Worm (Caenorhabditis elegans) whole organism, early embryonic: ENCODE measurements around the gene cth-2.

ENCODE experiments used
- B0310.2 ChIP-seq: sonication (generic microtip); optimal IDR thresholded peaks from 2 replicates; lab custom pipeline; 2016; ENCODE audit warnings: mild to moderate bottlenecking, missing genetic modification characterization, missing compliant biosample characterization
- F13C5.2 ChIP-seq: sonication (generic microtip); optimal IDR thresholded peaks from 2 replicates; lab custom pipeline; 2017; ENCODE audit warnings: mild to moderate bottlenecking, missing genetic modification characterization, inconsistent platforms, missing compliant biosample characterization
- aly-1 ChIP-seq: sonication (generic microtip); optimal IDR thresholded peaks from 2 replicates; lab custom pipeline; 2016; ENCODE audit warnings: missing genetic modification characterization, missing compliant biosample characterization
- ama-1 ChIP-seq: fragments of 150-350 bp; optimal IDR thresholded peaks from 2 replicates; lab custom pipeline; 2014
- ceh-13 ChIP-seq: fragments of 200-800 bp; sonication (Bioruptor generic); optimal IDR thresholded peaks from 2 replicates; lab custom pipeline; 2018; ENCODE audit warnings: mild to moderate bottlenecking, missing genetic modification characterization, missing compliant biosample characterization
- ceh-36 ChIP-seq: sonication (generic microtip); optimal IDR thresholded peaks from 2 replicates; lab custom pipeline; 2016; ENCODE audit warnings: missing genetic modification characterization, inconsistent platforms, missing compliant biosample characterization
- ets-7 ChIP-seq: sonication (generic microtip); optimal IDR thresholded peaks from 2 replicates; lab custom pipeline; 2016; ENCODE audit warnings: missing genotype, missing genetic modification characterization, missing compliant biosample characterization
- flt-1 ChIP-seq: fragments of 200-800 bp; sonication (Bioruptor generic); IDR thresholded peaks from 2 replicates; pipeline ENCODE4 v1.3.6; 2022; ENCODE audit warnings: missing genetic modification characterization, missing compliant biosample characterization
- hmbx-1 ChIP-seq: sonication (generic microtip); optimal IDR thresholded peaks from 2 replicates; lab custom pipeline; 2016; ENCODE audit warnings: mild to moderate bottlenecking, missing genetic modification characterization, missing compliant biosample characterization
- hmg-4 ChIP-seq: fragments of 200-800 bp; sonication (Bioruptor generic); optimal IDR thresholded peaks from 2 replicates; lab custom pipeline; 2018; ENCODE audit warnings: mild to moderate bottlenecking, missing genetic modification characterization, missing compliant biosample characterization
- hnd-1 ChIP-seq: sonication (generic microtip); optimal IDR thresholded peaks from 2 replicates; lab custom pipeline; 2016; ENCODE audit warnings: missing genetic modification characterization, missing compliant biosample characterization
- pes-1 ChIP-seq: fragments of 200-800 bp; sonication (Bioruptor generic); IDR thresholded peaks from 2 replicates; pipeline ENCODE4 v1.3.6; 2022; ENCODE audit warnings: missing genetic modification reagents, missing genetic modification characterization, missing compliant biosample characterization
- scrt-1 ChIP-seq: fragments of 200-800 bp; sonication (Bioruptor generic); IDR thresholded peaks from 2 replicates; pipeline ENCODE4 v1.3.6; 2022; ENCODE audit warnings: missing genetic modification characterization, missing compliant biosample characterization
- sea-1 ChIP-seq: fragments of 200-800 bp; sonication (Bioruptor generic); conservative IDR thresholded peaks from 2 replicates; pipeline ENCODE4 v1.3.6; 2022; ENCODE audit warnings: missing genetic modification characterization, missing compliant biosample characterization
- tbx-11 ChIP-seq: fragments of 200-800 bp; sonication (Bioruptor generic); IDR thresholded peaks from 2 replicates; pipeline ENCODE4 v1.3.6; 2022; ENCODE audit warnings: missing genetic modification characterization, missing compliant biosample characterization
- tbx-37 ChIP-seq: fragments of 200-800 bp; sonication (Bioruptor generic); conservative IDR thresholded peaks from 2 replicates; pipeline ENCODE4 v1.3.6; 2022; ENCODE audit warnings: missing genetic modification reagents, missing genetic modification characterization, missing compliant biosample characterization
- tra-4 ChIP-seq: sonication (generic microtip); optimal IDR thresholded peaks from 2 replicates; lab custom pipeline; 2017; ENCODE audit warnings: missing genetic modification characterization, missing compliant biosample characterization

The cth-2 gene

DNA sequence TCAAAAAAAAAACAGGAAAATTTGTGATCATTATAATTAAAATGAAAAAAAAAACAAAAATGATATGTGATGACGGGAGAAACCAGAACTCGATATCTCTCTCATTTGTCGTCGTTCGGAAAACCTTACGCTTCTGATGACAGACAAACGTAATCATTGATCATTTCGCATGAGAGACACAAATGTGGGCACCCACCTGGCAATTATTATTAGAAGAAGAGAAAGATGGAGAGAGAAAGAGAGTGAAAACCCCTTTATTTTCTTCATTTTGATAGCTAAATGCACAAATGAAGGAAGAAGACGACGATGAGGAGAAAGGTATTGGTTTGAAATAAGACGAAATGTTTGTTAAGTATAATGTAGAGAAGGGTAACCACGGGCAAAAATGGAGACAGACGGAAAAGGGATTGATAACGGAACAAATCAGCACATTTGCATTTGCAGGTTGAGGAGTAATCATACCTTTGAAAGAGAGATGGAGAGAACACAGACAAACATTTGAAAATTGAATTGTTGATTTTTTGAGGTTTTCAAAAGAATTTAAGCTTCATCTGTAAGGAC lies 26.5 kb downstream of the cth-2 start:
- TF ChIP-seq B0310.2 (tag; lab: Kevin White, UChicago) (no peak), tra-4 (no peak), hmbx-1 (tag; lab: Kevin White, UChicago) (no peak), tbx-11 (no peak), hnd-1 (tag; lab: Kevin White, UChicago) (no peak), tbx-37 (GFP tag; lab: Robert Waterston, UW) (no peak), ama-1 (no peak), sea-1 (GFP tag; lab: Robert Waterston, UW) (no peak), ceh-36 (no peak), ets-7 (tag; lab: Kevin White, UChicago) (no peak), aly-1 (tag; lab: Kevin White, UChicago) (no peak), pes-1 (no peak), F13C5.2 (tag; lab: Kevin White, UChicago) (no peak), flt-1 (GFP tag; lab: Robert Waterston, UW) (no peak)

DNA sequence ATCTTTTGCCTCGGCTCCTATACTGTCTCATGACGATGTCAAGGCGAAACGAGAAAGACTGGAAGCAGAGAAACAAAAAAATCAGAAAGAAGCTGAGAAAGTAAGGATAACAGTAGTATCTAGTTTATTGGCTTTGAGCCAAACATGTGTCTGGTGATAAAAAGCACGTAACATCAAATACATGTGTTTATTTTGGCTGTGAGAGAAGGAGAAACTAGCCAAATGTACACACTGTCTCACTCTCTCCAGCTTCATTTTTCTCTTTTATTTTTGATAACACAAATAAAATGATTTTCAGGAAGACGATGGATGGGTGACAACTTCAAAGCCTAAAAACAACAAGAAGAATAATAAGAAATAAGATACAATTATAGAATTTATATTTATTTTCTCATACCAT lies 28.2 kb downstream of the cth-2 start:
- no peak for TF ChIP-seq aly-1 (tag; lab: Kevin White, UChicago)
- no peak for TF ChIP-seq hmbx-1 (tag; lab: Kevin White, UChicago)
- no peak for TF ChIP-seq tbx-11
- TF ChIP-seq ets-7 (tag; lab: Kevin White, UChicago): no peak
- TF ChIP-seq sea-1 (GFP tag; lab: Robert Waterston, UW): no peak
- no peak for TF ChIP-seq tbx-37 (GFP tag; lab: Robert Waterston, UW)
- no peak for TF ChIP-seq F13C5.2 (tag; lab: Kevin White, UChicago)
- no peak for TF ChIP-seq hnd-1 (tag; lab: Kevin White, UChicago)
- no peak for TF ChIP-seq ama-1
- no peak for TF ChIP-seq scrt-1 (GFP tag; lab: Robert Waterston, UW)
- no peak for TF ChIP-seq B0310.2 (tag; lab: Kevin White, UChicago)
- TF ChIP-seq ceh-36: no peak
- TF ChIP-seq hmg-4 (GFP tag; lab: Kevin White, UChicago): no peak

DNA sequence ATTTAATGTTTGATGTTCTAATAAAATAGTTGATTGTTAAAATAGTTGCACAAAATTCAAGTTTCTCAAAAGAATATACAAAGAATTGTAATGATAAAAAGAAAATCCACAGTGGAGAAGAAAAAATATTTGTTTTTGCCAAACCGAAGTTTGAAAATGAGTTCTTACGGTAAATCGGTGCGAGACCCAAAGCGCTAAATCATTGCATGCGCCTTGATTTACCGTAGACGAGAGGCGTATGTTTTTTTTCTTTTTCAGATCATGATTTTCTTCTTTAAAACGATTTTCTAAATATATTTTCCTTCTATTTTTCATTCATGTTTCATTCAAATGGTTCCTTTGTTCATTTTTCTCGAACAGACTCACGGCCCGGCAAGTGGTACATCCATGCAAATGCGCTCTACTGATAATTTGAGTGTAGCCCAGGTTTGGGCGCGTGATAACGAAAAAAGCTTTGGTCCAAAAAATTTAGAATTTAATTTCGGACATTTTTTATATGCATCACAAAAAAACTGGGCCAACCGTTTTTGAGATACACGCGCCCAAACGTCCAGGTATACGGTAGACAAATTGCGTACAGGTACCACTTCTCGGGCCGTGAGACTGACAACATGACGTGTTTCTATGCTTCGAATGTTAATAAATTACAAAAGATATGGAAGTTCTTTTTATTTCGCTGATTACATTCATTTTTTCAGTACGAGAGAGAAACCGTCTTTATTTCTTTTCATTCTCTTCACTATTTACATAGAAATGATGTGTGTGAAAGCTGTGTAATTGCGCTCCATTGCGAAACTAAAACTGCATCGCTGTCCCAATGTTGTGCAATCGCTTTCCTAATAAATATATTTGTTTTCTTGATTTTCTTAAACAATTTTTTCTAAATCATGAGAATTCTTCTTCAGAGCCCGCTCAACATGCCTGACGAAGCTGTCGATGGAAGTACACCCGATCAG lies 32.6 kb downstream of the cth-2 start, which contains the start of gene znf-598:
TSS of gene znf-598 (plus strand) at position 906 of the 956 bp plus-strand sequence.
- TF ChIP-seq pes-1 (no peak), ceh-36 (no peak), tra-4 (no peak), tbx-37 (GFP tag; lab: Robert Waterston, UW) (no peak), sea-1 (GFP tag; lab: Robert Waterston, UW) (no peak), aly-1 (tag; lab: Kevin White, UChicago) (no peak), B0310.2 (tag; lab: Kevin White, UChicago) (no peak), tbx-11 (no peak), ceh-13 (GFP tag; lab: Kevin White, UChicago) (no peak), hmg-4 (GFP tag; lab: Kevin White, UChicago) (no peak), ama-1 (no peak), flt-1 (GFP tag; lab: Robert Waterston, UW) (no peak)

DNA sequence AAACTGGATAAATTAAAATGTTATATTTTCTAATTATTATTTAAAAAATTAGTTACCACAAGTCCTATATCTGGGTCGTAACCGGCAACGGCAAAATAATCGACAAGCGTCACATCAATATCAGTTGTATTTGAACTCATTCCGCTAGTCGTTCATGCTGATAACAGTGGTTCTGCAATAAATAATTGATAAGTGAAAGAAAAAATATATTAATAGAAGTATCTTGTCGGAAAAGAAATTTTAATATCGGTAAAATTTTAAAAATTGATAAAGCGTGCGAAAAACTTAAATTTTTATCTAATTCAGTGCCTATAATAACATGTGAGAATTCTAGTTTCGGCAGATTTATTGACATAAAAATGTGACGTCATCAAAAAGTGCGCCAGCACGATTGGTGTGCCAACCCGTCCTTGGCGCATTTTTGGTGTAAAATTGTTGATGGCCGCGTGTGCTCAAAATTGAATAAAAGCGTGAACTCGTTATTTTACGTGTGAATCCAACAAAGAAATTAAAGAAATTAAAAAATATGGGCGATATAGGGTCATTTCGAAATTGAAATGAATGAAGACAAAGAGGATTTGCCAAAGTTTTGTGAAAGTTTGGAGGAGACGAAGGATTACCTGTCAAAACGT lies 35.3 kb downstream of the cth-2 start, which contains the start of the genes lst-6 and lst-5:
TSS of gene lst-6 (minus strand) at position 140 of the 632 bp plus-strand sequence.
TSS of gene lst-5 (plus strand) at position 544 of the 632 bp plus-strand sequence.
- no peak for TF ChIP-seq hmbx-1 (tag; lab: Kevin White, UChicago)
- no peak for TF ChIP-seq hnd-1 (tag; lab: Kevin White, UChicago)
- no peak for TF ChIP-seq sea-1 (GFP tag; lab: Robert Waterston, UW)
- no peak for TF ChIP-seq tbx-37 (GFP tag; lab: Robert Waterston, UW)
- TF ChIP-seq B0310.2 (tag; lab: Kevin White, UChicago): no peak
- TF ChIP-seq scrt-1 (GFP tag; lab: Robert Waterston, UW): no peak
- no peak for TF ChIP-seq flt-1 (GFP tag; lab: Robert Waterston, UW)
- no peak for TF ChIP-seq ceh-36
- peak; percentile 22 for TF ChIP-seq F13C5.2 (tag; lab: Kevin White, UChicago)
- peak; percentile 20 for TF ChIP-seq hmg-4 (GFP tag; lab: Kevin White, UChicago)

DNA sequence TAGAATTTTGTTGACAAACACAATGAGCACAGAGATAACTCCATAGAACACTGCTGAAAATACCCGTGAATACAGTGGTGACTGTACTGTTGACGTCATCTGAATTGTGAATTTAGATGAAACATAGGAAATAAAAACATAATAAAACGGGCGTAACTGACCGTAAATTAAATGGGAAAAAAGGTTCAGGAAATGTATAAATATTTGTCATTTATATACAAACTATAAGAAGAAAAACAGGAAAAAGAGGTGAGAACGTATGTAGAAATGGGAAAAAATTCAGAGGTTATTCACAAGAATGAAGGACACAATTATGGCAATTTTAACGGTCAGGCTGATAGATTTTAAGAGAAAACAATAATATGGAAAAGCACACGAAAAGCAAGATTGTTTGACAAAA lies 45.2 kb downstream of the cth-2 start, which contains the start of gene sqv-7:
TSS of gene sqv-7 (minus strand) at position 101 of the 400 bp plus-strand sequence.
- TF ChIP-seq tbx-11 (no peak), aly-1 (tag; lab: Kevin White, UChicago) (no peak), hmbx-1 (tag; lab: Kevin White, UChicago) (no peak), scrt-1 (GFP tag; lab: Robert Waterston, UW) (no peak), tbx-37 (GFP tag; lab: Robert Waterston, UW) (no peak), sea-1 (GFP tag; lab: Robert Waterston, UW) (no peak), ama-1 (no peak), tra-4 (no peak), flt-1 (GFP tag; lab: Robert Waterston, UW) (no peak), ceh-36 (no peak), hnd-1 (tag; lab: Kevin White, UChicago) (no peak), pes-1 (no peak), F13C5.2 (tag; lab: Kevin White, UChicago) (no peak)
